Fruit fly (Drosophila melanogaster) whole organism, prepupa: ENCODE results near the gene CG3349.

Experiments
- CG11762 ChIP-seq: fragments of 200-800 bp; sonication (Bioruptor generic); optimal IDR thresholded peaks from 3 replicates; lab custom pipeline; 2016; ENCODE audit warnings: missing biosample characterization, missing genetic modification characterization; ENCODE audit not compliant: insufficient read depth
- Lpt ChIP-seq: fragments of 200-800 bp; sonication (Bioruptor generic); optimal IDR thresholded peaks from 3 replicates; lab custom pipeline; 2016; ENCODE audit warnings: missing biosample characterization, missing genetic modification characterization
- Sox14 ChIP-seq: fragments of 200-800 bp; sonication (Bioruptor generic); optimal IDR thresholded peaks from 3 replicates; lab custom pipeline; 2016; ENCODE audit warnings: missing biosample characterization, missing genetic modification characterization
- Sox15 ChIP-seq: fragments of 200-800 bp; sonication (Bioruptor generic); optimal IDR thresholded peaks from 3 replicates; lab custom pipeline; 2016; ENCODE audit warnings: missing biosample characterization, missing genetic modification characterization
- cyc ChIP-seq: fragments of 200-800 bp; sonication (Bioruptor generic); optimal IDR thresholded peaks from 3 replicates; lab custom pipeline; 2016; ENCODE audit warnings: missing biosample characterization, missing genetic modification characterization
- topi ChIP-seq: fragments of 200-800 bp; sonication (Bioruptor generic); optimal IDR thresholded peaks from 3 replicates; lab custom pipeline; 2016; ENCODE audit warnings: missing biosample characterization, missing genetic modification characterization

DNA sequence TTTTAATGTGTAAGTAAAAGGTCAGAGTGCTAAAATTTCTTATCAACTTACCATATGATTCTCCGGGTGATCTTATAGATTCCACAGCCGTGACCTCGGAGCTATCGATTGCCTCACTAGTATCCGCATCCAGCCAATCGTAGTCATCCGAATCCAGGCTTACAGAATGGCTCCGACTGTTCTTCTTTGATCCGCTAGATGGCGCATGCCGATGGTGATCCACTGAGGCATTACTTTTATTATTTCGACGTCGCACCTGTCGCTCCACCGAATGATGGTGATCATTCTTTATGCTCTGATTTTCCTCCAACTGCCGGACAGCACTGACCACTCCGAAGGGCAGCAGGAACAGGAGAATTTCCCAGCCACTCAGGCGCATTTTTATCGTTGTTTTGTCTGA lies 31.7 kb downstream of the CG3349 start:
- no peak for TF ChIP-seq topi (GFP tag; lab: Kevin White, UChicago)
- no peak for TF ChIP-seq Lpt
- no peak for TF ChIP-seq Sox15
- TF ChIP-seq cyc (GFP tag; lab: Kevin White, UChicago): no peak
- no peak for TF ChIP-seq CG11762
- no peak for TF ChIP-seq Sox14
